Fruit fly (Drosophila melanogaster) whole organism, embryonic: ENCODE results near the gene CG6753.
A peak's percentile ranks its signal among the peaks of the same experiment; 100 is the strongest.

Source experiments
- Aef1 ChIP-seq: fragments of 200-800 bp; sonication (Bioruptor generic); IDR thresholded peaks from 3 replicates; pipeline ENCODE4 v1.3.6; 2022; ENCODE audit warnings: missing biosample characterization, missing genetic modification characterization
- Atf-2 ChIP-seq: fragments of 200-800 bp; sonication (Bioruptor generic); optimal IDR thresholded peaks from 2 replicates; lab custom pipeline; 2016; ENCODE audit warnings: missing biosample characterization, missing genetic modification characterization
- Awh ChIP-seq: fragments of 200-800 bp; sonication (Bioruptor generic); IDR thresholded peaks from 2 replicates; pipeline ENCODE4, ENCODE4 v1.3.6; 2022; ENCODE audit warnings: missing biosample characterization, missing genetic modification characterization
- CG10267 ChIP-seq: fragments of 200-800 bp; sonication (Bioruptor generic); optimal IDR thresholded peaks from 2 replicates; lab custom pipeline; 2018; ENCODE audit warnings: missing biosample characterization, mild to moderate bottlenecking, missing genetic modification characterization, moderate library complexity
- CG12071 ChIP-seq: fragments of 200-800 bp; sonication (Bioruptor generic); optimal IDR thresholded peaks from 3 replicates; lab custom pipeline; 2018; ENCODE audit warnings: missing biosample characterization, mild to moderate bottlenecking, missing genetic modification characterization
- CG12659 ChIP-seq: fragments of 200-800 bp; sonication (Bioruptor generic); optimal IDR thresholded peaks from 3 replicates; lab custom pipeline; 2017; ENCODE audit warnings: mild to moderate bottlenecking, missing biosample characterization, missing genetic modification reagents, missing genetic modification characterization
- CG14710 ChIP-seq: fragments of 200-800 bp; sonication (Bioruptor generic); optimal IDR thresholded peaks from 3 replicates; lab custom pipeline; 2019; ENCODE audit warnings: missing biosample characterization, mild to moderate bottlenecking, missing genetic modification characterization, moderate library complexity
- CG16863 ChIP-seq: fragments of 200-800 bp; sonication (Bioruptor generic); optimal IDR thresholded peaks from 3 replicates; lab custom pipeline; 2016; ENCODE audit warnings: missing biosample characterization, missing genetic modification characterization
- CG17186 ChIP-seq: fragments of 200-800 bp; sonication (Bioruptor generic); optimal IDR thresholded peaks from 3 replicates; lab custom pipeline; 2017; ENCODE audit warnings: missing biosample characterization, missing genetic modification reagents, missing genetic modification characterization
- CG17328 ChIP-seq: fragments of 200-800 bp; sonication (Bioruptor generic); IDR thresholded peaks from 2 replicates; pipeline ENCODE4 v1.3.6; 2022; ENCODE audit warnings: missing biosample characterization, missing genetic modification characterization
- CG17802 ChIP-seq: fragments of 200-800 bp; sonication (Bioruptor generic); optimal IDR thresholded peaks from 2 replicates; lab custom pipeline; 2018; ENCODE audit warnings: missing biosample characterization, mild to moderate bottlenecking, missing genetic modification characterization, moderate library complexity
- CG18262 ChIP-seq: fragments of 200-800 bp; optimal IDR thresholded peaks from 3 replicates; lab custom pipeline; 2019; ENCODE audit warnings: missing biosample characterization, mild to moderate bottlenecking, missing genetic modification characterization, moderate library complexity
- CG30020 ChIP-seq: fragments of 200-800 bp; optimal IDR thresholded peaks from 2 replicates; lab custom pipeline; 2019; ENCODE audit warnings: missing biosample characterization, mild to moderate bottlenecking, missing genetic modification characterization, moderate library complexity
- CG30403 ChIP-seq: fragments of 200-800 bp; sonication (Bioruptor generic); optimal IDR thresholded peaks from 3 replicates; lab custom pipeline; 2016; ENCODE audit warnings: missing biosample characterization, missing genetic modification characterization
- CG33213 ChIP-seq: fragments of 200-800 bp; sonication (Bioruptor generic); optimal IDR thresholded peaks from 3 replicates; lab custom pipeline; 2016; ENCODE audit warnings: missing biosample characterization, missing genetic modification characterization
- CG34422 ChIP-seq: fragments of 200-800 bp; sonication (Bioruptor generic); IDR thresholded peaks from 3 replicates; pipeline ENCODE4 v1.3.6; 2022; ENCODE audit warnings: missing biosample characterization, missing genetic modification characterization
- CG43689 ChIP-seq: fragments of 200-800 bp; sonication (Bioruptor generic); IDR thresholded peaks from 2 replicates; pipeline ENCODE4 v1.3.6; 2022; ENCODE audit warnings: missing biosample characterization, missing genetic modification characterization
- CG6689 ChIP-seq: fragments of 200-800 bp; sonication (Bioruptor generic); IDR thresholded peaks from 2 replicates; pipeline ENCODE4 v1.3.6; 2022; ENCODE audit warnings: missing biosample characterization, missing genetic modification characterization
- CG7271 ChIP-seq: fragments of 200-800 bp; sonication (Bioruptor generic); optimal IDR thresholded peaks from 2 replicates; lab custom pipeline; 2018; ENCODE audit warnings: missing biosample characterization, mild to moderate bottlenecking, missing genetic modification characterization, moderate library complexity
- CG7357 ChIP-seq: fragments of 200-800 bp; sonication (Bioruptor generic); IDR thresholded peaks from 3 replicates; pipeline ENCODE4 v1.3.6; 2022; ENCODE audit warnings: missing biosample characterization, missing genetic modification characterization
- CG8290 ChIP-seq, 3 experiments: fragments of 200-800 bp; sonication (Bioruptor generic); optimal IDR thresholded peaks; 2 replicates each; lab custom pipeline; 2016 to 2019; ENCODE audit warnings: missing biosample characterization in 3 of 3, missing genetic modification characterization in 3 of 3, mild to moderate bottlenecking in 2 of 3, moderate library complexity in 1 of 3
- CG9609 ChIP-seq: fragments of 200-800 bp; sonication (Bioruptor generic); optimal IDR thresholded peaks from 3 replicates; lab custom pipeline; 2016; ENCODE audit warnings: missing biosample characterization, missing genetic modification characterization
- CG9797 ChIP-seq: fragments of 200-800 bp; sonication (Bioruptor generic); optimal IDR thresholded peaks from 3 replicates; lab custom pipeline; 2018; ENCODE audit warnings: missing biosample characterization, mild to moderate bottlenecking, missing genetic modification characterization
- CHES-1-like ChIP-seq: fragments of 200-800 bp; sonication (Bioruptor generic); optimal IDR thresholded peaks from 2 replicates; lab custom pipeline; 2016; ENCODE audit warnings: missing biosample characterization, missing genetic modification characterization
- Dip2 ChIP-seq: fragments of 200-800 bp; sonication (Bioruptor generic); IDR thresholded peaks from 2 replicates; pipeline ENCODE4 v1.3.6; 2022; ENCODE audit warnings: missing biosample characterization, missing genetic modification characterization
- Ets97D ChIP-seq: fragments of 200-800 bp; sonication (Bioruptor generic); optimal IDR thresholded peaks from 3 replicates; lab custom pipeline; 2016; ENCODE audit warnings: missing biosample characterization, missing genetic modification characterization
- Hr78 ChIP-seq, 2 experiments: fragments of 200-800 bp in 1 of 2; fragments of >200 bp in 1 of 2; sonication (Bioruptor generic) in 1 of 2; optimal IDR thresholded peaks; 2 replicates each; lab custom pipeline; 2017 to 2019; ENCODE audit warnings: missing biosample characterization in 2 of 2, missing genetic modification characterization in 2 of 2, mild to moderate bottlenecking in 1 of 2, moderate library complexity in 1 of 2
- chif ChIP-seq, 2 experiments: fragments of 200-800 bp; sonication (Bioruptor generic); optimal IDR thresholded peaks; 3 replicates each; lab custom pipeline; 2016; ENCODE audit warnings: missing biosample characterization in 2 of 2, missing genetic modification characterization in 2 of 2
- chinmo ChIP-seq: fragments of 200-800 bp; sonication (Bioruptor generic); IDR thresholded peaks from 4 replicates; pipeline ENCODE4 v1.3.6; 2022; ENCODE audit warnings: missing biosample characterization, missing genetic modification characterization; ENCODE audit not compliant: partially characterized antibody
- dmrt11E ChIP-seq: fragments of 200-800 bp; sonication (Bioruptor generic); optimal IDR thresholded peaks from 3 replicates; lab custom pipeline; 2018; ENCODE audit warnings: missing biosample characterization, mild to moderate bottlenecking, missing genetic modification characterization, moderate library complexity
- ems ChIP-seq: fragments of 200-800 bp; sonication (Bioruptor generic); optimal IDR thresholded peaks from 3 replicates; lab custom pipeline; 2016; ENCODE audit warnings: missing biosample characterization, missing genetic modification characterization
- eyg ChIP-seq: fragments of 200-800 bp; sonication (Bioruptor generic); optimal IDR thresholded peaks from 3 replicates; lab custom pipeline; 2016; ENCODE audit warnings: missing biosample characterization, missing genetic modification characterization
- fd3F ChIP-seq: fragments of 200-800 bp; sonication (Bioruptor generic); optimal IDR thresholded peaks from 2 replicates; lab custom pipeline; 2018; ENCODE audit warnings: missing biosample characterization, mild to moderate bottlenecking, missing genetic modification characterization, moderate library complexity
- hth ChIP-seq: fragments of >200 bp; optimal IDR thresholded peaks from 2 replicates; lab custom pipeline; 2017; ENCODE audit warnings: inconsistent platforms
- jigr1 ChIP-seq: fragments of 200-800 bp; sonication (Bioruptor generic); IDR thresholded peaks from 3 replicates; pipeline ENCODE4 v1.3.6; 2022; ENCODE audit warnings: missing biosample characterization, missing genetic modification characterization
- lab ChIP-seq: fragments of 200-800 bp; sonication (Bioruptor generic); optimal IDR thresholded peaks from 3 replicates; lab custom pipeline; 2017; ENCODE audit warnings: missing biosample characterization, missing genetic modification characterization, mild to moderate bottlenecking, moderate library complexity, missing genetic modification reagents
- mirr ChIP-seq: fragments of 200-800 bp; sonication (Bioruptor generic); optimal IDR thresholded peaks from 3 replicates; lab custom pipeline; 2018; ENCODE audit warnings: missing biosample characterization, mild to moderate bottlenecking, missing genetic modification characterization
- pros ChIP-seq: fragments of 200-800 bp; sonication (Bioruptor generic); optimal IDR thresholded peaks from 3 replicates; lab custom pipeline; 2019; ENCODE audit warnings: missing biosample characterization, mild to moderate bottlenecking, missing genetic modification characterization, moderate library complexity
- salm ChIP-seq: fragments of 200-800 bp; sonication (Bioruptor generic); optimal IDR thresholded peaks from 2 replicates; lab custom pipeline; 2018; ENCODE audit warnings: missing biosample characterization, mild to moderate bottlenecking, missing genetic modification characterization
- sc ChIP-seq, 3 experiments: fragments of >200 bp in 2 of 3; fragments of 200-800 bp in 1 of 3; sonication (Bioruptor generic) in 1 of 3; optimal IDR thresholded peaks; 2 replicates in 2 of 3; 3 replicates in 1 of 3; lab custom pipeline; 2017; ENCODE audit warnings: mild to moderate bottlenecking in 1 of 3, missing biosample characterization in 1 of 3, missing genetic modification characterization in 1 of 3, missing genetic modification reagents in 1 of 3
- slou ChIP-seq: fragments of 200-800 bp; sonication (Bioruptor generic); optimal IDR thresholded peaks from 3 replicates; lab custom pipeline; 2016; ENCODE audit warnings: missing biosample characterization, missing genetic modification characterization
- ssp ChIP-seq: fragments of 200-800 bp; sonication (Bioruptor generic); IDR thresholded peaks from 2 replicates; pipeline ENCODE4 v1.3.6; 2022; ENCODE audit warnings: missing biosample characterization, missing genetic modification characterization
- stc ChIP-seq: fragments of 200-800 bp; sonication (Bioruptor generic); IDR thresholded peaks from 2 replicates; pipeline ENCODE4 v1.3.6; 2022; ENCODE audit warnings: missing biosample characterization, missing genetic modification characterization
- stwl ChIP-seq: fragments of 200-800 bp; sonication (Bioruptor generic); optimal IDR thresholded peaks from 3 replicates; lab custom pipeline; 2018; ENCODE audit warnings: missing biosample characterization, mild to moderate bottlenecking, missing genetic modification characterization, moderate library complexity
- toy ChIP-seq: fragments of 200-800 bp; sonication (Bioruptor generic); IDR thresholded peaks from 2 replicates; pipeline ENCODE4 v1.3.6; 2022; ENCODE audit warnings: missing biosample characterization, missing genetic modification characterization
- tx ChIP-seq: fragments of 200-800 bp; sonication (Bioruptor generic); optimal IDR thresholded peaks from 2 replicates; lab custom pipeline; 2016; ENCODE audit warnings: missing biosample characterization, missing genetic modification characterization
- z ChIP-seq: fragments of 200-800 bp; sonication (Bioruptor generic); IDR thresholded peaks from 3 replicates; pipeline ENCODE4 v1.3.6; 2022; ENCODE audit warnings: missing biosample characterization, missing genetic modification characterization
- zen2 ChIP-seq: fragments of 200-800 bp; sonication (Bioruptor generic); IDR thresholded peaks from 3 replicates; pipeline ENCODE4 v1.3.6; 2022; ENCODE audit warnings: missing biosample characterization, missing genetic modification characterization; ENCODE audit not compliant: partially characterized antibody

Gene CG6753

dm6 chr3R:12656946-12657566 lies 14.8 kb upstream of the CG6753 start (continued):
- TF ChIP-seq Hr78 (GFP tag; optimal IDR thresholded peaks at IDR 0.05; lab: Kevin White, UChicago) = no peak
- TF ChIP-seq CG9797 (GFP tag; lab: Kevin White, UChicago) = no peak
- TF ChIP-seq CG17802 (tag; lab: Kevin White, UChicago) = no peak
- peak; percentile 70 for TF ChIP-seq lab (GFP tag; lab: Kevin White, UChicago)
- TF ChIP-seq sc (optimal IDR thresholded peaks at IDR 0.05; lab: Kevin White, UChicago) = no peak
- no peak for TF ChIP-seq sc (GFP tag; optimal IDR thresholded peaks at IDR 0.05; lab: Kevin White, UChicago)

dm6 chr3R:12654253-12654623 lies 12.0 kb upstream of the CG6753 start, which contains the start of gene CG6225:
Gene CG6225 (plus strand): TSS chr3R:12654577.
- TF ChIP-seq CG7357 (GFP tag; lab: Robert Waterston, UW) (no peak), CG12659 (no peak), CHES-1-like (GFP tag; lab: Kevin White, UChicago) (no peak), Atf-2 (no peak), CG9609 (GFP tag; lab: Kevin White, UChicago) (no peak), salm (tag; lab: Kevin White, UChicago) (no peak), CG16863 (no peak), stc (GFP tag; lab: Robert Waterston, UW) (peak; percentile 4; the same call in 1 of the 2 replicates), CG12071 (GFP tag; lab: Kevin White, UChicago) (no peak), fd3F (GFP tag; lab: Kevin White, UChicago) (no peak), stwl (tag; lab: Kevin White, UChicago) (no peak), CG8290 (GFP tag; optimal IDR thresholded peaks at IDR 0.05; lab: Kevin White, UChicago) (no peak), CG8290 (tag; optimal IDR thresholded peaks at IDR 0.05; lab: Kevin White, UChicago) (no peak), zen2 (GFP tag; lab: Robert Waterston, UW) (0 out of 3 replicates have a peak, but pooled peaks have one; percentile 17), CG18262 (tag; lab: Kevin White, UChicago) (peak; percentile 3), Dip2 (no peak), jigr1 (no peak), z (GFP tag; lab: Robert Waterston, UW) (peak; percentile 77), mirr (no peak), CG14710 (no peak), hth (lab: Kevin White, UChicago) (no peak), pros (GFP tag; lab: Kevin White, UChicago) (no peak), CG7271 (tag; lab: Kevin White, UChicago) (no peak), CG17328 (GFP tag; lab: Robert Waterston, UW) (no peak), CG43689 (GFP tag; lab: Robert Waterston, UW) (0 out of 2 replicates have a peak, but pooled peaks have one; percentile 2), tx (GFP tag; lab: Kevin White, UChicago) (no peak), ssp (GFP tag; lab: Robert Waterston, UW) (no peak), Ets97D (GFP tag; lab: Kevin White, UChicago) (no peak), CG10267 (no peak), chinmo (GFP tag; lab: Robert Waterston, UW) (peak; percentile 30; the same call in 1 of the 4 replicates), CG17186 (no peak), slou (GFP tag; lab: Kevin White, UChicago) (no peak), dmrt11E (tag; lab: Kevin White, UChicago) (no peak), eyg (GFP tag; lab: Kevin White, UChicago) (no peak), Awh (no peak), CG30403 (no peak), ems (GFP tag; lab: Kevin White, UChicago) (no peak), Aef1 (GFP tag; lab: Robert Waterston, UW) (no peak), chif (GFP tag; optimal IDR thresholded peaks at IDR 0.05; lab: Kevin White, UChicago) (no peak), CG6689 (GFP tag; lab: Robert Waterston, UW) (no peak), CG33213 (GFP tag; lab: Kevin White, UChicago) (no peak), CG30020 (tag; lab: Kevin White, UChicago) (no peak), toy (GFP tag; lab: Robert Waterston, UW) (no peak), CG34422 (GFP tag; lab: Robert Waterston, UW) (no peak; the same call in 1 of the 3 replicates)
